Worm (Caenorhabditis elegans) whole organism, L4 larva: ENCODE data around the gene ZK1236.5.

Source experiments
- D1046.2 ChIP-seq: fragments of 200-800 bp; sonication (Bioruptor generic); IDR thresholded peaks from 2 replicates; pipeline ENCODE4 v1.3.6; 2022; ENCODE audit warnings: missing genetic modification characterization, missing compliant biosample characterization
- F26F4.8 ChIP-seq: fragments of 200-800 bp; sonication (Bioruptor generic); conservative IDR thresholded peaks from 2 replicates; pipeline ENCODE4 v1.3.6; 2022; ENCODE audit warnings: missing genetic modification characterization, missing compliant biosample characterization
- F37D6.2 ChIP-seq: sonication (generic microtip); optimal IDR thresholded peaks from 2 replicates; lab custom pipeline; 2016; ENCODE audit warnings: mild to moderate bottlenecking, missing genetic modification characterization, missing compliant biosample characterization
- F44E2.7 ChIP-seq: fragments of 200-800 bp; sonication (Bioruptor generic); IDR thresholded peaks from 2 replicates; pipeline ENCODE4 v2.1.2; 2022; ENCODE audit warnings: missing genetic modification characterization, missing compliant biosample characterization
- R02D3.7 ChIP-seq: fragments of 150-350 bp; sonication (generic microtip); optimal IDR thresholded peaks from 3 replicates; lab custom pipeline; 2014; ENCODE audit warnings: missing biosample characterization, missing genetic modification characterization
- T26A8.4 ChIP-seq: fragments of 200-800 bp; sonication (Bioruptor generic); IDR thresholded peaks from 2 replicates; pipeline ENCODE4 v1.3.6; 2022; ENCODE audit warnings: missing genetic modification characterization, missing compliant biosample characterization
- Y105C5A.15 ChIP-seq: fragments of 200-800 bp; sonication (Bioruptor generic); IDR thresholded peaks from 2 replicates; pipeline ENCODE4 v1.3.6; 2022; ENCODE audit warnings: missing genetic modification characterization, missing compliant biosample characterization
- ama-1 ChIP-seq: fragments of 150-350 bp; optimal IDR thresholded peaks from 2 replicates; lab custom pipeline; 2014; ENCODE audit warnings: inconsistent platforms, mixed read lengths
- arid-1 ChIP-seq: fragments of 200-800 bp; sonication (Bioruptor generic); conservative IDR thresholded peaks from 2 replicates; pipeline ENCODE4 v1.3.6; 2022; ENCODE audit warnings: missing genetic modification reagents, missing genetic modification characterization, missing compliant biosample characterization
- ceh-32 ChIP-seq: sonication (generic microtip); optimal IDR thresholded peaks from 2 replicates; lab custom pipeline; 2016; ENCODE audit warnings: mild to moderate bottlenecking, missing genetic modification characterization, missing compliant biosample characterization; ENCODE audit not compliant: poor library complexity
- ceh-62 ChIP-seq: sonication (generic microtip); optimal IDR thresholded peaks from 2 replicates; lab custom pipeline; 2017; ENCODE audit warnings: missing biosample characterization, missing genetic modification characterization
- ces-1 ChIP-seq: fragments of 150-350 bp; sonication (generic microtip); optimal IDR thresholded peaks from 4 replicates; lab custom pipeline; 2014; ENCODE audit warnings: missing biosample characterization, missing genetic modification reagents, missing genetic modification characterization
- ctbp-1 ChIP-seq: fragments of 200-800 bp; sonication (Bioruptor generic); IDR thresholded peaks from 2 replicates; pipeline ENCODE4 v1.3.6; 2022; ENCODE audit warnings: missing genetic modification reagents, missing genetic modification characterization, missing compliant biosample characterization
- duxl-1 ChIP-seq: sonication (generic microtip); optimal IDR thresholded peaks from 2 replicates; lab custom pipeline; 2016; ENCODE audit warnings: mild to moderate bottlenecking, missing genetic modification characterization, moderate library complexity, missing compliant biosample characterization; ENCODE audit not compliant: poor library complexity
- egl-43 ChIP-seq: fragments of 200-800 bp; sonication (Bioruptor generic); IDR thresholded peaks from 2 replicates; pipeline ENCODE4 v1.3.6; 2022; ENCODE audit warnings: missing genetic modification reagents, missing genetic modification characterization, missing compliant biosample characterization
- fkh-10 ChIP-seq: fragments of 150-350 bp; optimal IDR thresholded peaks from 2 replicates; lab custom pipeline; 2014; ENCODE audit warnings: missing biosample characterization, missing genetic modification reagents, missing genetic modification characterization
- fos-1 ChIP-seq: fragments of 150-350 bp; optimal IDR thresholded peaks from 2 replicates; lab custom pipeline; 2014; ENCODE audit warnings: missing biosample characterization, missing genetic modification characterization
- hlh-30 ChIP-seq: sonication (generic microtip); optimal IDR thresholded peaks from 2 replicates; lab custom pipeline; 2017; ENCODE audit warnings: antibody characterized with exemption, mild to moderate bottlenecking, missing genetic modification characterization, missing compliant biosample characterization; ENCODE audit not compliant: insufficient read depth
- hmg-1.1 ChIP-seq: fragments of 200-800 bp; sonication (Bioruptor generic); IDR thresholded peaks from 2 replicates; pipeline ENCODE4 v1.3.6; 2022; ENCODE audit warnings: missing genetic modification reagents, missing genetic modification characterization, missing compliant biosample characterization
- jun-1 ChIP-seq: fragments of 150-350 bp; optimal IDR thresholded peaks from 2 replicates; lab custom pipeline; 2014; ENCODE audit warnings: missing biosample characterization, missing genetic modification reagents, missing genetic modification characterization
- lim-7 ChIP-seq: fragments of 200-800 bp; sonication (Bioruptor generic); IDR thresholded peaks from 2 replicates; pipeline ENCODE4 v1.3.6; 2022; ENCODE audit warnings: missing genetic modification characterization, missing compliant biosample characterization
- lin-1 ChIP-seq: fragments of 200-800 bp; sonication (Bioruptor generic); IDR thresholded peaks from 2 replicates; pipeline ENCODE4 v1.3.6; 2022; ENCODE audit warnings: missing genetic modification reagents, missing genetic modification characterization, missing compliant biosample characterization
- lin-13 ChIP-seq: fragments of 150-350 bp; optimal IDR thresholded peaks from 2 replicates; lab custom pipeline; 2014; ENCODE audit warnings: missing biosample characterization, missing genetic modification reagents, missing genetic modification characterization
- lsy-2 ChIP-seq, 2 experiments: fragments of 150-350 bp in 1 of 2; sonication (generic microtip) in 1 of 2; optimal IDR thresholded peaks; 2 replicates each; lab custom pipeline; 2014 to 2017; ENCODE audit warnings: missing biosample characterization in 2 of 2, missing genetic modification characterization in 2 of 2
- madf-9 ChIP-seq: fragments of 200-800 bp; sonication (Bioruptor generic); conservative IDR thresholded peaks from 2 replicates; pipeline ENCODE4 v1.3.6; 2022; ENCODE audit warnings: missing genetic modification reagents, missing genetic modification characterization, missing compliant biosample characterization
- mdl-1 ChIP-seq, 2 experiments: fragments of 150-350 bp in 1 of 2; sonication (generic microtip) in 1 of 2; optimal IDR thresholded peaks; 2 replicates each; lab custom pipeline; 2014 to 2017; ENCODE audit warnings: missing biosample characterization in 2 of 2, missing genetic modification characterization in 2 of 2
- mdt-29 ChIP-seq: fragments of 200-800 bp; sonication (Bioruptor generic); IDR thresholded peaks from 2 replicates; pipeline ENCODE4 v1.3.6; 2022; ENCODE audit warnings: missing genetic modification reagents, missing genetic modification characterization, missing compliant biosample characterization
- mep-1 ChIP-seq: fragments of 150-350 bp; sonication (generic microtip); optimal IDR thresholded peaks from 3 replicates; lab custom pipeline; 2014; ENCODE audit warnings: missing biosample characterization, missing genetic modification characterization
- mxl-2 ChIP-seq: fragments of 200-800 bp; sonication (Bioruptor generic); conservative IDR thresholded peaks from 2 replicates; pipeline ENCODE4 v1.3.6; 2022; ENCODE audit warnings: missing genetic modification reagents, missing genetic modification characterization, missing compliant biosample characterization
- nhr-41 ChIP-seq: fragments of 200-800 bp; sonication (Bioruptor generic); IDR thresholded peaks from 2 replicates; pipeline ENCODE4 v1.3.6; 2022; ENCODE audit warnings: missing genetic modification reagents, missing genetic modification characterization, missing compliant biosample characterization
- nhr-42 ChIP-seq: fragments of 200-800 bp; sonication (Bioruptor generic); IDR thresholded peaks from 2 replicates; pipeline ENCODE4 v1.3.6; 2022; ENCODE audit warnings: missing genetic modification characterization, missing compliant biosample characterization
- nhr-76 ChIP-seq: fragments of 150-350 bp; optimal IDR thresholded peaks from 2 replicates; lab custom pipeline; 2014; ENCODE audit warnings: missing biosample characterization, missing genetic modification characterization
- nhr-77 ChIP-seq: fragments of 150-350 bp; optimal IDR thresholded peaks from 2 replicates; lab custom pipeline; 2014; ENCODE audit warnings: missing biosample characterization, missing genetic modification characterization
- pqm-1 ChIP-seq: sonication (generic microtip); optimal IDR thresholded peaks from 2 replicates; lab custom pipeline; 2017; ENCODE audit warnings: missing biosample characterization, missing genetic modification characterization
- sdz-12 ChIP-seq: fragments of 200-800 bp; sonication (Bioruptor generic); optimal IDR thresholded peaks from 2 replicates; lab custom pipeline; 2018; ENCODE audit warnings: mild to moderate bottlenecking, missing genetic modification characterization, missing compliant biosample characterization
- spr-3 ChIP-seq: fragments of 200-800 bp; sonication (Bioruptor generic); optimal IDR thresholded peaks from 2 replicates; lab custom pipeline; 2018; ENCODE audit warnings: mild to moderate bottlenecking, missing genetic modification characterization, missing compliant biosample characterization
- unc-130 ChIP-seq: sonication (generic microtip); optimal IDR thresholded peaks from 2 replicates; lab custom pipeline; 2016; ENCODE audit warnings: missing genetic modification reagents, missing genetic modification characterization, missing compliant biosample characterization
- vab-7 ChIP-seq: fragments of 200-800 bp; sonication (Bioruptor generic); IDR thresholded peaks from 2 replicates; pipeline ENCODE4 v1.3.6; 2022; ENCODE audit warnings: missing genetic modification reagents, missing genetic modification characterization, missing compliant biosample characterization
- zag-1 ChIP-seq: fragments of 150-350 bp; optimal IDR thresholded peaks from 2 replicates; lab custom pipeline; 2014; ENCODE audit warnings: missing biosample characterization, missing genetic modification characterization
- zip-2 ChIP-seq: fragments of 150-350 bp; optimal IDR thresholded peaks from 2 replicates; lab custom pipeline; 2014; ENCODE audit warnings: missing biosample characterization, missing genetic modification characterization
- ztf-11 ChIP-seq: fragments of 150-350 bp; optimal IDR thresholded peaks from 2 replicates; lab custom pipeline; 2014; ENCODE audit warnings: missing biosample characterization, missing genetic modification characterization
- ztf-7 ChIP-seq: fragments of 150-350 bp; optimal IDR thresholded peaks from 2 replicates; lab custom pipeline; 2014; ENCODE audit warnings: missing biosample characterization, missing genetic modification characterization

The ZK1236.5 gene

ce11 chrIII:8446940-8447403 is 15.0 kb upstream of the ZK1236.5 start, which contains the start of gene rpn-3 (continued):
- TF ChIP-seq lin-13 (GFP tag; lab: Kevin White, UChicago) (peak; percentile 93), hmg-1.1 (GFP tag; lab: Robert Waterston, UW) (peak; percentile 84), Y105C5A.15 (GFP tag; lab: Robert Waterston, UW) (no peak), mdl-1 (tag; optimal IDR thresholded peaks at IDR 0.05; lab: Kevin White, UChicago) (peak in 1 of 2 experiments; percentile 48), nhr-41 (peak; percentile 21; the same call in 1 of the 2 replicates), T26A8.4 (GFP tag; lab: Robert Waterston, UW) (peak; percentile 96), jun-1 (tag; lab: Kevin White, UChicago) (peak; percentile 74), D1046.2 (GFP tag; lab: Robert Waterston, UW) (no peak), hlh-30 (tag; lab: Kevin White, UChicago) (peak; percentile 94), unc-130 (peak; percentile 74), fkh-10 (GFP tag; lab: Kevin White, UChicago) (peak; percentile 89), zag-1 (no peak), madf-9 (GFP tag; lab: Robert Waterston, UW) (peak; percentile 66), ztf-11 (tag; lab: Kevin White, UChicago) (no peak), mxl-2 (no peak), nhr-77 (peak; percentile 98), mep-1 (peak; percentile 98)

DNA sequence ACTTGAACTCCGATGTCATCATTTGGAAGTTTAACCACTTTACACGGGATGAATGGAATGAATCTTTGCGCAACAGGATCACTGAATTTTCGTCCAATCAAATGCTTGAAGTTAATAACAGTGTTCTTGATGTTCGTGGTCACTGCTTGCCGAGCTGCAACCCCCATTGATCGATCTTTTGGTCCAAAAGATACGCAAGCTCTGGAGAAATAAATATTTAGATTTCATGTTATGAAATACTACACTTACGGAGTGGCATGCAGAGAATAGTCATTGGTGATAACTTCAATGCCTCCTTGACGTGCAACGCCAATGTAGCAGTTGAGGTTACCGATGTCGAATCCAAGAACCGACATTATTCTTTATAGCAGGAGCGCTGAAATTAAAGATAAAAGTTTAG is 14.5 kb upstream of the ZK1236.5 start, which contains the start of gene hsp-110:
TSS of gene hsp-110 (minus strand) at position 376 of the 400 bp plus-strand sequence.
- TF ChIP-seq F26F4.8 (GFP tag; lab: Robert Waterston, UW) (0 out of 2 replicates have a peak, but pooled peaks have one; percentile 6), ces-1 (GFP tag; lab: Kevin White, UChicago) (no peak), F44E2.7 (no peak), spr-3 (GFP tag; lab: Kevin White, UChicago) (no peak), ceh-32 (tag; lab: Kevin White, UChicago) (no peak), duxl-1 (tag; lab: Kevin White, UChicago) (no peak), lim-7 (GFP tag; lab: Robert Waterston, UW) (peak; percentile 84), ama-1 (lab: Kevin White, UChicago) (no peak), nhr-42 (GFP tag; lab: Robert Waterston, UW) (no peak), ztf-7 (tag; lab: Kevin White, UChicago) (no peak), lsy-2 (tag; optimal IDR thresholded peaks at IDR 0.05; lab: Kevin White, UChicago) (no peak), ctbp-1 (GFP tag; lab: Robert Waterston, UW) (no peak), ceh-62 (tag; lab: Kevin White, UChicago) (no peak), arid-1 (GFP tag; lab: Robert Waterston, UW) (peak; percentile 21; the same call in 1 of the 2 replicates), lin-1 (no peak), mdt-29 (GFP tag; lab: Robert Waterston, UW) (no peak), vab-7 (GFP tag; lab: Robert Waterston, UW) (peak; percentile 25; the same call in 1 of the 2 replicates), zip-2 (tag; lab: Kevin White, UChicago) (no peak), egl-43 (0 out of 2 replicates have a peak, but pooled peaks have one; percentile 22), hmg-1.1 (GFP tag; lab: Robert Waterston, UW) (no peak), sdz-12 (no peak), F37D6.2 (no peak), pqm-1 (tag; lab: Kevin White, UChicago) (no peak), fos-1 (tag; lab: Kevin White, UChicago) (no peak), R02D3.7 (no peak), nhr-76 (tag; lab: Kevin White, UChicago) (no peak)
